Worm (Caenorhabditis elegans) whole organism, midembryonic: ENCODE measurements around the gene T21E8.6.

Experiments
- T22C8.4 ChIP-seq: fragments of 200-800 bp; sonication (Bioruptor generic); IDR thresholded peaks from 2 replicates; pipeline ENCODE4 v1.3.6; 2022; ENCODE audit warnings: missing genetic modification characterization, missing compliant biosample characterization
- flt-1 ChIP-seq: fragments of 200-800 bp; sonication (Bioruptor generic); IDR thresholded peaks from 2 replicates; pipeline ENCODE4 v1.3.6; 2022; ENCODE audit warnings: missing genetic modification characterization, missing compliant biosample characterization
- med-1 ChIP-seq: sonication (generic microtip); optimal IDR thresholded peaks from 2 replicates; lab custom pipeline; 2017; ENCODE audit warnings: missing genetic modification characterization, mild to moderate bottlenecking, missing compliant biosample characterization, antibody characterized with exemption, missing genetic modification reagents; ENCODE audit not compliant: insufficient read depth
- ref-1 ChIP-seq: fragments of 200-800 bp; sonication (Bioruptor generic); conservative IDR thresholded peaks from 2 replicates; pipeline ENCODE4 v1.3.6; 2022; ENCODE audit warnings: missing genetic modification reagents, missing genetic modification characterization, missing compliant biosample characterization
- tab-1 ChIP-seq: fragments of 200-800 bp; sonication (Bioruptor generic); IDR thresholded peaks from 2 replicates; pipeline ENCODE4 v1.3.6; 2022; ENCODE audit warnings: missing genetic modification characterization, missing compliant biosample characterization
- ztf-29 ChIP-seq: fragments of 200-800 bp; sonication (Bioruptor generic); IDR thresholded peaks from 2 replicates; pipeline ENCODE4 v1.3.6; 2022; ENCODE audit warnings: missing genetic modification reagents, missing genetic modification characterization, missing compliant biosample characterization

DNA sequence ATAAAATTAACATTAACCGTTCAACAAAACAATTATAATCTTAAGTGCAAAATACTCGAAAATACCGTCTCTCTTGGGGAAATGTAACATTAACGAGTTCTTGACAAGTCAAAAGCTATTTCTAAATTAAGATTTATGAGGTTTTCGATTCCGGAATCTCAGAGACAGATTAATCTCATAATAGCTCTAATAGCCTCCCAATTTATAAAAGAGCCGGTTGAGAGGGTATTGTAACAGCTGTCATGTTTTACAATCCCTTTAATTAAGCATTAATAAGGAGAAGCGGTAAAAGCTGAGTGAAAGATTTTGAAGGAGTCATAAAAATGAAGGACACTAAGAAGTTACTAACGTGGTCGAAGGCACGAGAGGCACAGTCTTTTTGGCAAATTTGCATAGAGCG lies 30.3 kb upstream of the T21E8.6 start:
- TF ChIP-seq tab-1 (GFP tag; lab: Robert Waterston, UW) (no peak), ref-1 (GFP tag; lab: Robert Waterston, UW) (no peak), med-1 (GFP tag; lab: Kevin White, UChicago) (no peak), ztf-29 (GFP tag; lab: Robert Waterston, UW) (no peak), flt-1 (no peak), T22C8.4 (GFP tag; lab: Robert Waterston, UW) (no peak)
